Fruit fly (Drosophila melanogaster) whole organism, adult: ENCODE measurements around the gene CG6843.

Experiments used
- CG11617 ChIP-seq: fragments of 200-800 bp; sonication (Bioruptor generic); optimal IDR thresholded peaks from 2 replicates; lab custom pipeline; 2017; ENCODE audit warnings: mild to moderate bottlenecking, missing biosample characterization, missing genetic modification reagents, missing genetic modification characterization
- CG12768 ChIP-seq: fragments of 200-800 bp; sonication (Bioruptor generic); optimal IDR thresholded peaks from 2 replicates; lab custom pipeline; 2017; ENCODE audit warnings: missing biosample characterization, missing genetic modification characterization, mild to moderate bottlenecking, moderate library complexity, missing genetic modification reagents
- CG14711 ChIP-seq: fragments of 200-800 bp; sonication (Bioruptor generic); optimal IDR thresholded peaks from 2 replicates; lab custom pipeline; 2018; ENCODE audit warnings: missing biosample characterization, mild to moderate bottlenecking, missing genetic modification characterization, moderate library complexity
- CG1620 ChIP-seq: fragments of 200-800 bp; sonication (Bioruptor generic); optimal IDR thresholded peaks from 2 replicates; lab custom pipeline; 2016; ENCODE audit warnings: missing biosample characterization, missing genetic modification characterization
- CG33017 ChIP-seq: fragments of 200-800 bp; sonication (Bioruptor generic); optimal IDR thresholded peaks from 2 replicates; lab custom pipeline; 2018; ENCODE audit warnings: missing biosample characterization, mild to moderate bottlenecking, missing genetic modification characterization, moderate library complexity
- CG5204 ChIP-seq: fragments of 200-800 bp; sonication (Bioruptor generic); optimal IDR thresholded peaks from 2 replicates; lab custom pipeline; 2016; ENCODE audit warnings: missing biosample characterization, missing genetic modification characterization
- CG7045 ChIP-seq: fragments of 200-800 bp; sonication (Bioruptor generic); optimal IDR thresholded peaks from 2 replicates; lab custom pipeline; 2017; ENCODE audit warnings: missing biosample characterization, mild to moderate bottlenecking, missing genetic modification characterization
- CG7101 ChIP-seq: fragments of 200-800 bp; sonication (Bioruptor generic); optimal IDR thresholded peaks from 2 replicates; lab custom pipeline; 2018; ENCODE audit warnings: missing biosample characterization, mild to moderate bottlenecking, missing genetic modification characterization, moderate library complexity
- Clk ChIP-seq: fragments of 200-800 bp; sonication (Bioruptor generic); optimal IDR thresholded peaks from 2 replicates; lab custom pipeline; 2017; ENCODE audit warnings: missing biosample characterization, missing genetic modification characterization
- Crg-1 ChIP-seq: fragments of 200-800 bp; sonication (Bioruptor generic); optimal IDR thresholded peaks from 2 replicates; lab custom pipeline; 2016; ENCODE audit warnings: missing biosample characterization, missing genetic modification characterization
- Hr96 ChIP-seq: fragments of 200-800 bp; sonication (Bioruptor generic); optimal IDR thresholded peaks from 2 replicates; lab custom pipeline; 2016; ENCODE audit warnings: missing biosample characterization, missing genetic modification characterization
- Mnt ChIP-seq: fragments of 200-800 bp; sonication (Bioruptor generic); optimal IDR thresholded peaks from 2 replicates; lab custom pipeline; 2016; ENCODE audit warnings: missing biosample characterization, mild to moderate bottlenecking, missing genetic modification characterization
- bab1 ChIP-seq: fragments of 200-800 bp; sonication (Bioruptor generic); optimal IDR thresholded peaks from 3 replicates; lab custom pipeline; 2019; ENCODE audit warnings: missing biosample characterization, mild to moderate bottlenecking, missing genetic modification characterization, moderate library complexity
- cic ChIP-seq: fragments of 200-800 bp; sonication (Bioruptor generic); optimal IDR thresholded peaks from 2 replicates; lab custom pipeline; 2017; ENCODE audit warnings: missing biosample characterization, mild to moderate bottlenecking, missing genetic modification characterization, moderate library complexity
- cnc ChIP-seq, 2 experiments: fragments of >200 bp; optimal IDR thresholded peaks; 2 replicates each; lab custom pipeline; 2017
- kay ChIP-seq: fragments of 200-800 bp; sonication (Bioruptor generic); peaks from one replicate; lab custom pipeline; 2016; ENCODE audit warnings: missing biosample characterization, missing genetic modification characterization, borderline replicate concordance
- ovo ChIP-seq: fragments of 200-800 bp; sonication (Bioruptor generic); optimal IDR thresholded peaks from 2 replicates; lab custom pipeline; 2016; ENCODE audit warnings: missing biosample characterization, missing genetic modification characterization
- pad ChIP-seq: fragments of 200-800 bp; sonication (Bioruptor generic); optimal IDR thresholded peaks from 3 replicates; lab custom pipeline; 2017; ENCODE audit warnings: missing biosample characterization, missing genetic modification characterization, mild to moderate bottlenecking, moderate library complexity, missing genetic modification reagents
- tj ChIP-seq: fragments of 200-800 bp; sonication (Bioruptor generic); optimal IDR thresholded peaks from 3 replicates; lab custom pipeline; 2017; ENCODE audit warnings: missing biosample characterization, mild to moderate bottlenecking, missing genetic modification characterization, moderate library complexity
- toe ChIP-seq: fragments of 200-800 bp; sonication (Bioruptor generic); optimal IDR thresholded peaks from 2 replicates; lab custom pipeline; 2016; ENCODE audit warnings: missing biosample characterization, missing genetic modification characterization

Gene CG6843

DNA sequence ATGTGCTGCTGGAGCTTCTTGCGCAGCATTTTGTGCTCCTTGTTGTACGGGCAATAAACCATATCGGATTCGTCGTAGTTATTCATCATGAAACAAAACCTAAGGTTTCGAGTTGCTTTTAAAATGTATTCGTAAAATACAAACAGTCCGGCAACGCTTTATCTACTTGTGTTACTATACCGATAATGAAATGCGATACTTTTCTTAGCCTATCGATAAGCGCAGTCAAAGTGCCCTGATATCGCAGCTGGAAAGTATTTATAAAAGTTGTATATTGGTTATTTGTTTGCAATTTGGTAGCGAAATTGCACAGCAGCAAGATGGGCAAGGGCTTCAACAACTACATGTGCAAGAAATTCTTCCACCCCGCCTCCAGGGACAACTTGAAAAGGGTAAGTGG, at the start of gene CG6843, which contains the start of gene arx:
Gene CG6843 (plus strand): TSS at position 184 of the 400 bp plus-strand sequence.
Gene arx (minus strand): TSS at position 144 of the 400 bp plus-strand sequence.
- no peak for TF ChIP-seq tj
- peak; percentile 64 for TF ChIP-seq bab1 (GFP tag; lab: Kevin White, UChicago)
- peak; percentile 9 for TF ChIP-seq CG1620

DNA sequence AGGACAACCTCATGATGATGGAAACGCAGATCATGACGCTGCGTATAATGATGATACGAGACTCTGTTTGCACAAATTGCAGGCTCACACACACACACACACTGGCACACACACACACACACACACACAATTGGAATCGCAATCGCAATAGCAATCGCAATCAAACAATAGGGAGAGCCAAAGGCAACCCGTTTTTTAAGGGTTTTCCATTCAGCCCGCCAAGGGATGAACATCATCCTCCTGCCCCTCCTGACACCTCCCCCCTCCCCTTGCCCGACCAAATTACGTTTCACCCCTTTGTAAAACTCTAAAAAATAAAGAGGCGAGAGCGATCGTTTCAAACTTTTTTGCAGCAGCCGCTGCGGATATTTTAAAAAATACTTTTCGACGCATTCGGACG, 49.2 kb upstream of the CG6843 start:
- no peak for TF ChIP-seq pad (GFP tag; lab: Kevin White, UChicago)
- TF ChIP-seq CG7101 = no peak
- no peak for TF ChIP-seq CG1620
- no peak for TF ChIP-seq bab1 (GFP tag; lab: Kevin White, UChicago)
- no peak for TF ChIP-seq CG33017 (tag; lab: Kevin White, UChicago)
- no peak for TF ChIP-seq CG7045 (GFP tag; lab: Kevin White, UChicago)
- TF ChIP-seq ovo (GFP tag; lab: Kevin White, UChicago) = no peak
- TF ChIP-seq cnc (optimal IDR thresholded peaks at IDR 0.05; lab: Kevin White, UChicago) = no peak
- no peak for TF ChIP-seq cic (GFP tag; lab: Kevin White, UChicago)
- no peak for TF ChIP-seq CG14711 (tag; lab: Kevin White, UChicago)
- TF ChIP-seq kay (GFP tag; lab: Kevin White, UChicago) = no peak
- no peak for TF ChIP-seq Crg-1 (GFP tag; lab: Kevin White, UChicago)
- no peak for TF ChIP-seq toe (GFP tag; lab: Kevin White, UChicago)
- TF ChIP-seq tj = no peak
- no peak for TF ChIP-seq Clk (GFP tag; lab: Kevin White, UChicago)
- no peak for TF ChIP-seq CG12768
- no peak for TF ChIP-seq CG11617 (GFP tag; lab: Kevin White, UChicago)
- no peak for TF ChIP-seq CG5204 (GFP tag; lab: Kevin White, UChicago)
- no peak for TF ChIP-seq Mnt (GFP tag; lab: Kevin White, UChicago)
- TF ChIP-seq Hr96 (GFP tag; lab: Kevin White, UChicago) = no peak

- TF ChIP-seq cic (GFP tag; lab: Kevin White, UChicago) (no peak), ovo (GFP tag; lab: Kevin White, UChicago) (no peak), toe (GFP tag; lab: Kevin White, UChicago) (no peak), Clk (GFP tag; lab: Kevin White, UChicago) (no peak), Crg-1 (GFP tag; lab: Kevin White, UChicago) (no peak), CG12768 (no peak), kay (GFP tag; lab: Kevin White, UChicago) (no peak), CG11617 (GFP tag; lab: Kevin White, UChicago) (no peak), tj (no peak), bab1 (GFP tag; lab: Kevin White, UChicago) (no peak), CG7045 (GFP tag; lab: Kevin White, UChicago) (no peak)
Observed at dm6 chr3L:18853439-18853838, 48.0 kb upstream of the CG6843 start.

DNA sequence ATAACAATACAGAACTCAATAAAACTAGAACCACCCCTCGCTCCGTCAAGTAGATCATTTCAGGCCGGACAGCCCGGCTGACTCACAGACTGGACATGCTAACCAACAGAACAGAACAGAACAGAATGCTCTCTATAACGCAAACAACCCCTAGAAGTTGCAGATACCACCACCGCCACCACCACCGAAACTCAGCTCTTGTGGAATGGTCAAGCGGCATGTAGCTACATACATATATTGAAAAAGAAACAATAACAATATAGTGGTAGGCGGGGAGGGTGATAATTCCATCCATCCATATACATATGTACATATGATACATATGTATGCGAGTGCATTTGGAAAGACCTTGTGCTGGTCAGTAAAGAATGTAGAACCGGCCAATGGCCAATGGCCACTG, 47.0 kb upstream of the CG6843 start:
- TF ChIP-seq kay (GFP tag; lab: Kevin White, UChicago) (no peak), CG7045 (GFP tag; lab: Kevin White, UChicago) (no peak)

DNA sequence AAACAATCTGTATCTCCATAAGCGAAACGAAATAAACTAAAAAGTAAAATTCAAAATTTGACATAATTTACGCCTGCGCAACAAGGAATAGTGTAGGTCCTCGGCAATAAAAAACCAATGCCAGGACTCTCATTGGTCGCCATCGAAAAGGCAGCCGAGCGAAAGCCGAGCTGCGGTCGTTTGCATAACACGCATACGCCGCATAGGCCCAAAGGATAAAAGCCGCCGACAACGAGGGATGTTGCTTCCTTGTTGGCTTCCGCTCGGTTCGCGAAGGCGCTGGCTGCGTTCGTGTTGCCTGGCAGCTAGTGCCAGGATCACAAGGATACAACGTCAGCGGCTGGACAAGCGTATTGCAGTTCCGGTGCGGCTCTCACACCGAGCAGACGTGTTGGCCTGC, 40.9 kb upstream of the CG6843 start:
- TF ChIP-seq tj (no peak), Hr96 (GFP tag; lab: Kevin White, UChicago) (no peak), cnc (optimal IDR thresholded peaks at IDR 0.05; lab: Kevin White, UChicago) (no peak), CG1620 (no peak), CG5204 (GFP tag; lab: Kevin White, UChicago) (no peak), kay (GFP tag; lab: Kevin White, UChicago) (no peak), Clk (GFP tag; lab: Kevin White, UChicago) (no peak), CG11617 (GFP tag; lab: Kevin White, UChicago) (no peak), CG12768 (no peak), bab1 (GFP tag; lab: Kevin White, UChicago) (no peak), CG7045 (GFP tag; lab: Kevin White, UChicago) (no peak), CG7101 (no peak), Mnt (GFP tag; lab: Kevin White, UChicago) (no peak), CG14711 (tag; lab: Kevin White, UChicago) (no peak), pad (GFP tag; lab: Kevin White, UChicago) (no peak), CG33017 (tag; lab: Kevin White, UChicago) (no peak), toe (GFP tag; lab: Kevin White, UChicago) (no peak)

DNA sequence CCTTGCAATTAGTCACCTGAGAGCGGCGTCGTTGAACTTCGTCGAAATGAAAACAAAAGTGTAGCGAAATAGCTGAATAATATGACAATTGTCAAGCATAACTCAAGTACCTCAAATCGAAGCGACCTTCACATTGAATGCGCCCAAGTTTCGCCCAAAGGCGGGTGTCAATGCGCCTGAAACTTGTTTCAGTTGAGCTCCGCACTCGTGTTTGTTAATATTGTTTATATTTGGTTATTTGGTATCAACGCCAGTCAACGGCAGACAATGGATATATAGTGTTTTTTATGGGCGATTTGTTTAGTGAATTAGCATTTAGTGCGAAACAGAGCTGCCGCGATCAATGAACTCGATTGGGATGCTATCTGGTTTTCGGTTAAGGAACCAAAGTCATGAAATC, 39.5 kb upstream of the CG6843 start:
- no peak for TF ChIP-seq pad (GFP tag; lab: Kevin White, UChicago)
- TF ChIP-seq kay (GFP tag; lab: Kevin White, UChicago) = peak; percentile 56

DNA sequence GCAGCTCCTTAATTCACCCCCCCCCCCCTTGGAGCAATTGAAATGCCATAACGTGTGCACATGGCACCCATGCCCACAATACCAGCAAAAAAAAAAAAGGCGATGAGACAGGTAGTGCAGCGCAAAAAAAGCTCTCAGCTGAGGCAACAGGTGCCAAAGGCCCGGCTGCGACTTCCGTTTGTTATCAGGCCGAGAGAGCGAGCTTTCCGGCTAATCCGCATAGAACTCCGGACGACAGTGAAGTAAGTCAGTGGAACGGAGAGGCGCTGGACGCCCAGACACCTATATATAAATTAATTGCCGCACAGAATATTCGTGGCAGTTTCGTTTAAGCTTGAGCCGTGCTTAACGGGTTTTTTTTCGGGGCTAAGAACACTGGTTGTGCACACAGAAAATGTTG, 38.1 kb upstream of the CG6843 start, which contains the start of gene CG6865:
Gene CG6865 (plus strand): TSS at position 321 of the 400 bp plus-strand sequence.
- TF ChIP-seq cic (GFP tag; lab: Kevin White, UChicago) = no peak
- TF ChIP-seq CG33017 (tag; lab: Kevin White, UChicago) = no peak
- TF ChIP-seq bab1 (GFP tag; lab: Kevin White, UChicago) = no peak
- TF ChIP-seq Mnt (GFP tag; lab: Kevin White, UChicago) = no peak
- TF ChIP-seq CG7045 (GFP tag; lab: Kevin White, UChicago) = no peak
- TF ChIP-seq CG1620 = no peak
- no peak for TF ChIP-seq Clk (GFP tag; lab: Kevin White, UChicago)
- no peak for TF ChIP-seq kay (GFP tag; lab: Kevin White, UChicago)
- no peak for TF ChIP-seq Crg-1 (GFP tag; lab: Kevin White, UChicago)
- TF ChIP-seq CG11617 (GFP tag; lab: Kevin White, UChicago) = no peak
- TF ChIP-seq tj = no peak
- no peak for TF ChIP-seq toe (GFP tag; lab: Kevin White, UChicago)
- no peak for TF ChIP-seq ovo (GFP tag; lab: Kevin White, UChicago)
- no peak for TF ChIP-seq Hr96 (GFP tag; lab: Kevin White, UChicago)
